Fruit fly (Drosophila melanogaster) whole organism, pupa: ENCODE data around the gene Gr93d.

ENCODE experiments used
- CG10348 ChIP-seq: fragments of 200-800 bp; sonication (Bioruptor generic); IDR thresholded peaks from 2 replicates; pipeline ENCODE4 v1.3.6; 2022; ENCODE audit warnings: missing biosample characterization, missing genetic modification characterization
- CG12605 ChIP-seq: fragments of 200-800 bp; sonication (Bioruptor generic); IDR thresholded peaks from 2 replicates; pipeline ENCODE4 v1.3.6; 2022; ENCODE audit warnings: missing biosample characterization, missing genetic modification characterization
- CG13204 ChIP-seq: fragments of 200-800 bp; sonication (Bioruptor generic); optimal IDR thresholded peaks from 2 replicates; lab custom pipeline; 2018; ENCODE audit warnings: missing biosample characterization, mild to moderate bottlenecking, missing genetic modification characterization, moderate library complexity
- CG14655 ChIP-seq: fragments of 200-800 bp; sonication (Bioruptor generic); optimal IDR thresholded peaks from 3 replicates; lab custom pipeline; 2017; ENCODE audit warnings: mild to moderate bottlenecking, missing biosample characterization, missing genetic modification reagents, missing genetic modification characterization
- CG15710 ChIP-seq: fragments of 200-800 bp; sonication (Bioruptor generic); optimal IDR thresholded peaks from 2 replicates; lab custom pipeline; 2018; ENCODE audit warnings: missing biosample characterization, mild to moderate bottlenecking, missing genetic modification characterization, moderate library complexity
- CG17806 ChIP-seq: fragments of 200-800 bp; sonication (Bioruptor generic); optimal IDR thresholded peaks from 2 replicates; lab custom pipeline; 2018; ENCODE audit warnings: missing biosample characterization, mild to moderate bottlenecking, missing genetic modification characterization, moderate library complexity
- CG32121 ChIP-seq: fragments of 200-800 bp; sonication (Bioruptor generic); IDR thresholded peaks from 2 replicates; pipeline ENCODE4 v1.3.6; 2022; ENCODE audit warnings: missing biosample characterization, missing genetic modification characterization
- CG34367 ChIP-seq: fragments of 200-800 bp; sonication (Bioruptor generic); optimal IDR thresholded peaks from 2 replicates; lab custom pipeline; 2018; ENCODE audit warnings: missing biosample characterization, mild to moderate bottlenecking, missing genetic modification characterization
- CG4496 ChIP-seq: fragments of 200-800 bp; sonication (Bioruptor generic); IDR thresholded peaks from 3 replicates; pipeline ENCODE4 v1.3.6; 2022; ENCODE audit warnings: missing biosample characterization, missing genetic modification characterization
- CG8159 ChIP-seq: fragments of 200-800 bp; sonication (Bioruptor generic); optimal IDR thresholded peaks from 3 replicates; lab custom pipeline; 2018; ENCODE audit warnings: missing biosample characterization, mild to moderate bottlenecking, missing genetic modification characterization, moderate library complexity
- CG8301 ChIP-seq: fragments of 200-800 bp; sonication (Bioruptor generic); optimal IDR thresholded peaks from 2 replicates; lab custom pipeline; 2018; ENCODE audit warnings: missing biosample characterization, mild to moderate bottlenecking, missing genetic modification characterization
- CG9948 ChIP-seq: fragments of 200-800 bp; sonication (Bioruptor generic); optimal IDR thresholded peaks from 2 replicates; lab custom pipeline; 2018; ENCODE audit warnings: missing biosample characterization, mild to moderate bottlenecking, missing genetic modification characterization, moderate library complexity
- D1 ChIP-seq: fragments of 200-800 bp; sonication (Bioruptor generic); optimal IDR thresholded peaks from 2 replicates; lab custom pipeline; 2018; ENCODE audit warnings: missing biosample characterization, mild to moderate bottlenecking, missing genetic modification characterization, moderate library complexity
- EcR ChIP-seq: fragments of 200-800 bp; sonication (Bioruptor generic); optimal IDR thresholded peaks from 3 replicates; lab custom pipeline; 2019; ENCODE audit warnings: missing biosample characterization, missing genetic modification characterization, mild to moderate bottlenecking, moderate library complexity, missing genetic modification reagents
- Ets98B ChIP-seq: fragments of 200-800 bp; sonication (Bioruptor generic); IDR thresholded peaks from 2 replicates; pipeline ENCODE4 v1.3.6; 2022; ENCODE audit warnings: missing biosample characterization, missing genetic modification characterization
- Pif1A ChIP-seq: fragments of 200-800 bp; sonication (Bioruptor generic); optimal IDR thresholded peaks from 3 replicates; lab custom pipeline; 2016; ENCODE audit warnings: missing biosample characterization, missing genetic modification characterization
- Pif1B ChIP-seq: fragments of 200-800 bp; sonication (Bioruptor generic); optimal IDR thresholded peaks from 3 replicates; lab custom pipeline; 2016; ENCODE audit warnings: missing biosample characterization, missing genetic modification characterization
- Snoo ChIP-seq: fragments of 200-800 bp; sonication (Bioruptor generic); optimal IDR thresholded peaks from 3 replicates; lab custom pipeline; 2017; ENCODE audit warnings: missing biosample characterization, mild to moderate bottlenecking, missing genetic modification characterization, inconsistent platforms
- fd96Ca ChIP-seq: fragments of 200-800 bp; sonication (Bioruptor generic); IDR thresholded peaks from 3 replicates; pipeline ENCODE4 v1.3.6; 2022; ENCODE audit warnings: missing biosample characterization, missing genetic modification characterization
- gl ChIP-seq: fragments of 200-800 bp; sonication (Bioruptor generic); optimal IDR thresholded peaks from 2 replicates; lab custom pipeline; 2018; ENCODE audit warnings: missing biosample characterization, mild to moderate bottlenecking, missing genetic modification characterization
- rn ChIP-seq: fragments of 200-800 bp; sonication (Bioruptor generic); IDR thresholded peaks from 2 replicates; pipeline ENCODE4 v1.3.6; 2022; ENCODE audit warnings: missing biosample characterization, missing genetic modification characterization

The Gr93d gene

dm6 chr3R:21864992-21865391 is 18.5 kb upstream of the Gr93d start, which contains the start of gene lsn:
Gene lsn, plus strand, starts transcription at chr3R:21865168.
- no peak for TF ChIP-seq CG14655
- TF ChIP-seq D1 (tag; lab: Kevin White, UChicago), result peak; percentile 46

dm6 chr3R:21864484-21864883 is 18.0 kb upstream of the Gr93d start:
- TF ChIP-seq CG14655, result no peak
- no peak for TF ChIP-seq CG32121 (GFP tag; lab: Robert Waterston, UW)
- no peak for TF ChIP-seq CG13204 (GFP tag; lab: Kevin White, UChicago)
- no peak for TF ChIP-seq CG15710 (tag; lab: Kevin White, UChicago)
- no peak for TF ChIP-seq CG4496 (GFP tag; lab: Robert Waterston, UW)
- no peak for TF ChIP-seq fd96Ca (GFP tag; lab: Robert Waterston, UW)
- no peak for TF ChIP-seq D1 (tag; lab: Kevin White, UChicago)
- no peak for TF ChIP-seq Pif1A (GFP tag; lab: Kevin White, UChicago)
- no peak for TF ChIP-seq Ets98B (GFP tag; lab: Robert Waterston, UW)
- TF ChIP-seq CG12605 (GFP tag; lab: Robert Waterston, UW), result no peak
- no peak for TF ChIP-seq EcR (GFP tag; lab: Kevin White, UChicago)
- no peak for TF ChIP-seq CG10348 (GFP tag; lab: Robert Waterston, UW)

dm6 chr3R:21863817-21864384 is 17.4 kb upstream of the Gr93d start:
- TF ChIP-seq gl (tag; lab: Kevin White, UChicago) (no peak), CG4496 (GFP tag; lab: Robert Waterston, UW) (no peak), CG32121 (GFP tag; lab: Robert Waterston, UW) (0 out of 2 replicates have a peak, but pooled peaks have one; percentile 23), CG34367 (no peak), D1 (tag; lab: Kevin White, UChicago) (no peak), fd96Ca (GFP tag; lab: Robert Waterston, UW) (no peak), CG14655 (peak; percentile 16), CG15710 (tag; lab: Kevin White, UChicago) (no peak), CG8159 (tag; lab: Kevin White, UChicago) (no peak), Snoo (no peak), CG8301 (no peak), CG12605 (GFP tag; lab: Robert Waterston, UW) (no peak), Pif1A (GFP tag; lab: Kevin White, UChicago) (no peak), Pif1B (GFP tag; lab: Kevin White, UChicago) (no peak), CG13204 (GFP tag; lab: Kevin White, UChicago) (no peak), CG10348 (GFP tag; lab: Robert Waterston, UW) (no peak)
- TF ChIP-seq, all 21 proteins: peak for 2

- TF ChIP-seq CG14655 (peak; percentile 41), CG10348 (GFP tag; lab: Robert Waterston, UW) (no peak)
Observed at dm6 chr3R:21862868-21863267, 16.4 kb upstream of the Gr93d start.

- TF ChIP-seq CG10348 (GFP tag; lab: Robert Waterston, UW), result peak; percentile 78
- no peak for TF ChIP-seq CG15710 (tag; lab: Kevin White, UChicago)
- peak; percentile 16 for TF ChIP-seq CG9948 (tag; lab: Kevin White, UChicago)
- TF ChIP-seq CG8159 (tag; lab: Kevin White, UChicago), result peak; percentile 8
- peak; percentile 41 for TF ChIP-seq Pif1B (GFP tag; lab: Kevin White, UChicago)
- TF ChIP-seq Ets98B (GFP tag; lab: Robert Waterston, UW), result peak; percentile 94
- peak; percentile 93 for TF ChIP-seq CG32121 (GFP tag; lab: Robert Waterston, UW)
- peak; percentile 21 for TF ChIP-seq CG17806 (tag; lab: Kevin White, UChicago)
- TF ChIP-seq fd96Ca (GFP tag; lab: Robert Waterston, UW), result no peak; the same call in none of the 3 replicates
- TF ChIP-seq CG13204 (GFP tag; lab: Kevin White, UChicago), result no peak
- peak; percentile 86 for TF ChIP-seq CG12605 (GFP tag; lab: Robert Waterston, UW)
- TF ChIP-seq D1 (tag; lab: Kevin White, UChicago), result no peak
- TF ChIP-seq CG14655, result peak; percentile 85
- TF ChIP-seq gl (tag; lab: Kevin White, UChicago), result no peak
- peak; percentile 73 for TF ChIP-seq Pif1A (GFP tag; lab: Kevin White, UChicago)
- peak; percentile 79 for TF ChIP-seq rn
- TF ChIP-seq Snoo, result no peak
- TF ChIP-seq CG8301, result peak; percentile 91
- peak; percentile 94 for TF ChIP-seq CG4496 (GFP tag; lab: Robert Waterston, UW)
- TF ChIP-seq CG34367, result no peak
Observed at dm6 chr3R:21862137-21862850, 15.8 kb upstream of the Gr93d start.

- TF ChIP-seq gl (tag; lab: Kevin White, UChicago) (peak; percentile 28), CG32121 (GFP tag; lab: Robert Waterston, UW) (peak; percentile 48; the same call in 1 of the 2 replicates), fd96Ca (GFP tag; lab: Robert Waterston, UW) (0 out of 3 replicates have a peak, but pooled peaks have one; percentile 29), CG12605 (GFP tag; lab: Robert Waterston, UW) (0 out of 2 replicates have a peak, but pooled peaks have one; percentile 58), Snoo (peak; percentile 93), CG10348 (GFP tag; lab: Robert Waterston, UW) (no peak), Pif1B (GFP tag; lab: Kevin White, UChicago) (peak; percentile 83), EcR (GFP tag; lab: Kevin White, UChicago) (peak; percentile 0), rn (peak; percentile 68; the same call in 1 of the 2 replicates), CG4496 (GFP tag; lab: Robert Waterston, UW) (peak; percentile 82), CG8159 (tag; lab: Kevin White, UChicago) (peak; percentile 85), CG34367 (peak; percentile 70), D1 (tag; lab: Kevin White, UChicago) (no peak), CG8301 (peak; percentile 80), CG9948 (tag; lab: Kevin White, UChicago) (peak; percentile 74), CG17806 (tag; lab: Kevin White, UChicago) (peak; percentile 66), CG15710 (tag; lab: Kevin White, UChicago) (peak; percentile 84), CG13204 (GFP tag; lab: Kevin White, UChicago) (peak; percentile 61), Pif1A (GFP tag; lab: Kevin White, UChicago) (peak; percentile 87), CG14655 (peak; percentile 72), Ets98B (GFP tag; lab: Robert Waterston, UW) (peak; percentile 71)
Observed at dm6 chr3R:21859509-21859908, 13.1 kb upstream of the Gr93d start.
